Worm (Caenorhabditis elegans) whole organism, L1 larva: ENCODE measurements around the gene C06B8.7.

Source experiments
- aha-1 ChIP-seq: fragments of 150-350 bp; optimal IDR thresholded peaks from 2 replicates; lab custom pipeline; 2014; ENCODE audit warnings: missing biosample characterization, missing genetic modification characterization
- ceh-63 ChIP-seq: fragments of 200-800 bp; sonication (Bioruptor generic); optimal IDR thresholded peaks from 2 replicates; lab custom pipeline; 2018; ENCODE audit warnings: mild to moderate bottlenecking, missing genetic modification characterization, missing compliant biosample characterization
- nhr-28 ChIP-seq: fragments of 150-350 bp; optimal IDR thresholded peaks from 2 replicates; lab custom pipeline; 2014; ENCODE audit warnings: missing biosample characterization, missing genetic modification characterization
- nhr-76 ChIP-seq: sonication (generic microtip); optimal IDR thresholded peaks from 2 replicates; lab custom pipeline; 2017; ENCODE audit warnings: missing biosample characterization, missing genetic modification characterization
- pag-3 ChIP-seq: sonication (generic microtip); optimal IDR thresholded peaks from 2 replicates; lab custom pipeline; 2017; ENCODE audit warnings: missing genetic modification characterization, mild to moderate bottlenecking, missing compliant biosample characterization, antibody characterized with exemption, borderline replicate concordance; ENCODE audit not compliant: insufficient read depth
- sox-4 ChIP-seq: sonication (generic microtip); optimal IDR thresholded peaks from 2 replicates; lab custom pipeline; 2016; ENCODE audit warnings: missing genetic modification characterization, missing compliant biosample characterization
- unc-62 ChIP-seq: fragments of 150-350 bp; optimal IDR thresholded peaks from 2 replicates; lab custom pipeline; 2014; ENCODE audit warnings: missing biosample characterization, missing genetic modification reagents, missing genetic modification characterization
- ztf-4 ChIP-seq: fragments of 150-350 bp; optimal IDR thresholded peaks from 2 replicates; lab custom pipeline; 2014; ENCODE audit warnings: missing biosample characterization, missing genetic modification characterization

DNA sequence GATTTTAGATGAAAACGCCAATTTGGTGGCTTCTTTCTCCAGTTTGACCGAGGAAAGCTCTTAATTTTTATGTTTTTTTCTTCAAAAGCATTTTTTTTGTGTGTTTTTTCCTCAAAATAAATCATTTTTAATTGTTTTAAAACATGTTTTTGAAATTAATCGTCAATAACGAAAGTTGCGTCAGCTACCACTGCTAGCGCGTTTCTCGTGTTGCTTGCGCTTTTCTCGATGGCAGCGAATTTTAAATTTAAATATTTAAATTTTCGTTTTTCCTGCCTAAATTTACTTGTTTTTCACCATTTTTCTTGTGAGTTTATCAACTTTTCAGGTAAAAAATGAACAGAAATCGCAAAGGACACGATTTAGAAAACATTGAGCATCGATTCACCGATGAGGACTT lies 39.4 kb downstream of the C06B8.7 start, which contains the start of gene prde-1:
- no peak for TF ChIP-seq aha-1 (tag; lab: Kevin White, UChicago)
- no peak for TF ChIP-seq ztf-4 (tag; lab: Kevin White, UChicago)
- no peak for TF ChIP-seq pag-3 (tag; lab: Kevin White, UChicago)
- TF ChIP-seq unc-62: no peak
- no peak for TF ChIP-seq nhr-76
- TF ChIP-seq sox-4 (tag; lab: Kevin White, UChicago): no peak
- TF ChIP-seq ceh-63 (GFP tag; lab: Kevin White, UChicago): no peak
- no peak for TF ChIP-seq nhr-28
